Worm (Caenorhabditis elegans): ENCODE results near the gene srd-29.

DNA sequence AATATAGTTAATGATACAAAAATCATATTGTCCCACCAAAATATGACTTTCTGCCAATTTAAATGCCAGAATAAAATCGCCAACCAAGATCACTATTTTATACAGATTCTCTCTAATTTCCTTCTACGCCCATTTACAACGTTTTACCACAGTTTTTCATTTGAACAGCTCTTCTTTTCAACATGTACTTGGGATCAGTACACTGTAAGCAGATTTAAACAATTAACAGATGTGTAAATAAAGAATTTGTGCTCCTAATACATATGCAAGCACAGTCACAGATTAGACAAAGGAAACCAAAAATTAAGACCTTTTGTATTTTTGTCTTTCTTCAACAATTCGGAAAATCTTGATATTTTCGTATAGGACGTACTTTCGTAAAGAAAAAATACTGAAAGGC, 7.8 kb downstream of the srd-29 start, which contains the start of gene F07C4.11:
- TF ChIP-seq nhr-28 (tag; optimal IDR thresholded peaks at IDR 0.05) (no peak), nhr-77 (tag; optimal IDR thresholded peaks at IDR 0.05) (no peak), ceh-32 (tag; optimal IDR thresholded peaks at IDR 0.05; ENCODE audit: poor library complexity) (no peak), nhr-25 (tag; optimal IDR thresholded peaks at IDR 0.05; ENCODE audit: borderline replicate concordance, insufficient read depth) (no peak), lsy-2 (tag; optimal IDR thresholded peaks at IDR 0.05) (no peak), nhr-6 (tag; optimal IDR thresholded peaks at IDR 0.05) (no peak), nhr-237 (tag; optimal IDR thresholded peaks at IDR 0.05) (no peak)
